Fruit fly (Drosophila melanogaster) whole organism, embryonic: ENCODE data around the gene Cpr64Ad.

Experiments used
- CG10979 ChIP-seq: fragments of 200-800 bp; sonication (Bioruptor generic); optimal IDR thresholded peaks from 2 replicates; lab custom pipeline; 2018; ENCODE audit warnings: missing biosample characterization, mild to moderate bottlenecking, missing genetic modification characterization, moderate library complexity
- CG1602 ChIP-seq: fragments of 200-800 bp; sonication (Bioruptor generic); optimal IDR thresholded peaks from 3 replicates; lab custom pipeline; 2016; ENCODE audit warnings: missing biosample characterization, missing genetic modification characterization
- CG1603 ChIP-seq: fragments of 200-800 bp; sonication (Bioruptor generic); optimal IDR thresholded peaks from 2 replicates; lab custom pipeline; 2019; ENCODE audit warnings: missing biosample characterization, mild to moderate bottlenecking, missing genetic modification characterization, moderate library complexity
- CG1647 ChIP-seq: fragments of 200-800 bp; sonication (Bioruptor generic); optimal IDR thresholded peaks from 3 replicates; lab custom pipeline; 2016; ENCODE audit warnings: missing biosample characterization, missing genetic modification characterization
- CG17186 ChIP-seq: fragments of 200-800 bp; sonication (Bioruptor generic); optimal IDR thresholded peaks from 3 replicates; lab custom pipeline; 2017; ENCODE audit warnings: missing biosample characterization, missing genetic modification reagents, missing genetic modification characterization
- CG2120 ChIP-seq: fragments of 200-800 bp; sonication (Bioruptor generic); optimal IDR thresholded peaks from 3 replicates; lab custom pipeline; 2016; ENCODE audit warnings: missing biosample characterization, missing genetic modification characterization
- CG2712 ChIP-seq: fragments of 200-800 bp; optimal IDR thresholded peaks from 3 replicates; lab custom pipeline; 2019; ENCODE audit warnings: missing biosample characterization, mild to moderate bottlenecking, missing genetic modification characterization, moderate library complexity
- CG30403 ChIP-seq: fragments of 200-800 bp; sonication (Bioruptor generic); optimal IDR thresholded peaks from 3 replicates; lab custom pipeline; 2016; ENCODE audit warnings: missing biosample characterization, missing genetic modification characterization
- CG3163 ChIP-seq: fragments of 200-800 bp; sonication (Bioruptor generic); optimal IDR thresholded peaks from 3 replicates; lab custom pipeline; 2016; ENCODE audit warnings: missing biosample characterization, missing genetic modification characterization
- CG3281 ChIP-seq: fragments of 200-800 bp; sonication (Bioruptor generic); optimal IDR thresholded peaks from 3 replicates; lab custom pipeline; 2017; ENCODE audit warnings: missing biosample characterization, mild to moderate bottlenecking, missing genetic modification characterization
- CG3847 ChIP-seq: fragments of 200-800 bp; sonication (Bioruptor generic); IDR thresholded peaks from 2 replicates; pipeline ENCODE4 v1.3.6; 2022; ENCODE audit warnings: missing biosample characterization, missing genetic modification characterization
- CG3995 ChIP-seq: fragments of 200-800 bp; sonication (Bioruptor generic); optimal IDR thresholded peaks from 3 replicates; lab custom pipeline; 2016; ENCODE audit warnings: missing biosample characterization, missing genetic modification characterization
- CG4424 ChIP-seq: fragments of 200-800 bp; sonication (Bioruptor generic); optimal IDR thresholded peaks from 3 replicates; lab custom pipeline; 2016; ENCODE audit warnings: missing biosample characterization, missing genetic modification characterization
- CG6254 ChIP-seq: fragments of 200-800 bp; sonication (Bioruptor generic); optimal IDR thresholded peaks from 3 replicates; lab custom pipeline; 2017; ENCODE audit warnings: mild to moderate bottlenecking, missing biosample characterization, missing genetic modification reagents, missing genetic modification characterization
- CG9797 ChIP-seq: fragments of 200-800 bp; sonication (Bioruptor generic); optimal IDR thresholded peaks from 3 replicates; lab custom pipeline; 2018; ENCODE audit warnings: missing biosample characterization, mild to moderate bottlenecking, missing genetic modification characterization
- CG9932 ChIP-seq: fragments of 200-800 bp; sonication (Bioruptor generic); IDR thresholded peaks from 2 replicates; pipeline ENCODE4 v1.3.6; 2022; ENCODE audit warnings: missing biosample characterization, missing genetic modification characterization
- CoRest ChIP-seq: fragments of 200-800 bp; sonication (Bioruptor generic); optimal IDR thresholded peaks from 3 replicates; lab custom pipeline; 2018; ENCODE audit warnings: missing biosample characterization, mild to moderate bottlenecking, missing genetic modification characterization, moderate library complexity
- D19B ChIP-seq: fragments of 200-800 bp; sonication (Bioruptor generic); optimal IDR thresholded peaks from 2 replicates; lab custom pipeline; 2017; ENCODE audit warnings: missing biosample characterization, mild to moderate bottlenecking, missing genetic modification characterization
- Hmr ChIP-seq: fragments of 200-800 bp; sonication (Bioruptor generic); optimal IDR thresholded peaks from 3 replicates; lab custom pipeline; 2017; ENCODE audit warnings: mild to moderate bottlenecking, missing biosample characterization, missing genetic modification reagents, missing genetic modification characterization
- Hr39 ChIP-seq: fragments of >200 bp; optimal IDR thresholded peaks from 2 replicates; lab custom pipeline; 2017
- Jarid2 ChIP-seq: fragments of 200-800 bp; sonication (Bioruptor generic); optimal IDR thresholded peaks from 3 replicates; lab custom pipeline; 2017; ENCODE audit warnings: mild to moderate bottlenecking, missing biosample characterization, missing genetic modification reagents, missing genetic modification characterization
- MBD-R2 ChIP-seq: fragments of 200-800 bp; sonication (Bioruptor generic); IDR thresholded peaks from 2 replicates; pipeline ENCODE4 v1.3.6; 2022; ENCODE audit warnings: missing biosample characterization, missing genetic modification characterization
- MESR4 ChIP-seq: fragments of 200-800 bp; sonication (Bioruptor generic); optimal IDR thresholded peaks from 2 replicates; lab custom pipeline; 2018; ENCODE audit warnings: missing biosample characterization, mild to moderate bottlenecking, missing genetic modification characterization, moderate library complexity
- Myb ChIP-seq: fragments of 200-800 bp; sonication (Bioruptor generic); optimal IDR thresholded peaks from 2 replicates; lab custom pipeline; 2016; ENCODE audit warnings: missing biosample characterization, missing genetic modification characterization
- Nf-YC ChIP-seq: fragments of 200-800 bp; optimal IDR thresholded peaks from 3 replicates; lab custom pipeline; 2019; ENCODE audit warnings: missing biosample characterization, mild to moderate bottlenecking, missing genetic modification characterization, moderate library complexity
- Opbp ChIP-seq: fragments of 200-800 bp; sonication (Bioruptor generic); IDR thresholded peaks from 3 replicates; pipeline ENCODE4 v1.3.6; 2022; ENCODE audit warnings: missing biosample characterization, missing genetic modification characterization; ENCODE audit not compliant: partially characterized antibody
- PHDP ChIP-seq: fragments of 200-800 bp; sonication (Bioruptor generic); optimal IDR thresholded peaks from 3 replicates; lab custom pipeline; 2018; ENCODE audit warnings: missing biosample characterization, mild to moderate bottlenecking, missing genetic modification characterization, moderate library complexity
- Rfx ChIP-seq: fragments of 200-800 bp; sonication (Bioruptor generic); IDR thresholded peaks from 2 replicates; pipeline ENCODE4 v1.3.6; 2022; ENCODE audit warnings: missing biosample characterization, missing genetic modification characterization
- Sry-β ChIP-seq: fragments of 200-800 bp; sonication (Bioruptor generic); optimal IDR thresholded peaks from 2 replicates; lab custom pipeline; 2018; ENCODE audit warnings: missing biosample characterization, mild to moderate bottlenecking, missing genetic modification characterization, moderate library complexity
- Sry-δ ChIP-seq: fragments of 200-800 bp; sonication (Bioruptor generic); optimal IDR thresholded peaks from 2 replicates; lab custom pipeline; 2016; ENCODE audit warnings: missing biosample characterization, missing genetic modification characterization
- chm ChIP-seq: fragments of 200-800 bp; sonication (Bioruptor generic); IDR thresholded peaks from 2 replicates; pipeline ENCODE4 v1.3.6; 2022; ENCODE audit warnings: missing biosample characterization, missing genetic modification characterization
- crp ChIP-seq, 2 experiments: fragments of 200-800 bp; sonication (Bioruptor generic); optimal IDR thresholded peaks; 2 replicates in 1 of 2; 3 replicates in 1 of 2; lab custom pipeline; 2017; ENCODE audit warnings: missing biosample characterization in 2 of 2, missing genetic modification characterization in 2 of 2, mild to moderate bottlenecking in 1 of 2, moderate library complexity in 1 of 2
- cwo ChIP-seq: fragments of 200-800 bp; sonication (Bioruptor generic); optimal IDR thresholded peaks from 3 replicates; lab custom pipeline; 2017; ENCODE audit warnings: missing biosample characterization, missing genetic modification characterization, mild to moderate bottlenecking, moderate library complexity, missing genetic modification reagents
- da ChIP-seq: fragments of 200-800 bp; sonication (Bioruptor generic); optimal IDR thresholded peaks from 2 replicates; lab custom pipeline; 2016; ENCODE audit warnings: missing biosample characterization, missing genetic modification characterization
- fd96Cb ChIP-seq: fragments of 200-800 bp; sonication (Bioruptor generic); optimal IDR thresholded peaks from 2 replicates; lab custom pipeline; 2018; ENCODE audit warnings: missing biosample characterization, mild to moderate bottlenecking, missing genetic modification characterization, moderate library complexity
- grau ChIP-seq: fragments of 200-800 bp; optimal IDR thresholded peaks from 3 replicates; lab custom pipeline; 2019; ENCODE audit warnings: missing biosample characterization, mild to moderate bottlenecking, missing genetic modification characterization, moderate library complexity
- kay ChIP-seq: fragments of 200-800 bp; sonication (Bioruptor generic); optimal IDR thresholded peaks from 2 replicates; lab custom pipeline; 2016; ENCODE audit warnings: missing biosample characterization, missing genetic modification characterization
- lab ChIP-seq: fragments of 200-800 bp; sonication (Bioruptor generic); optimal IDR thresholded peaks from 3 replicates; lab custom pipeline; 2017; ENCODE audit warnings: missing biosample characterization, missing genetic modification characterization, mild to moderate bottlenecking, moderate library complexity, missing genetic modification reagents
- lbe ChIP-seq: fragments of 200-800 bp; sonication (Bioruptor generic); optimal IDR thresholded peaks from 2 replicates; lab custom pipeline; 2016; ENCODE audit warnings: missing biosample characterization, mild to moderate bottlenecking, missing genetic modification characterization
- lov ChIP-seq, 2 experiments: fragments of 200-800 bp in 1 of 2; fragments of >200 bp in 1 of 2; sonication (Bioruptor generic) in 1 of 2; IDR thresholded peaks in 1 of 2; optimal IDR thresholded peaks in 1 of 2; 2 replicates in 1 of 2; 3 replicates in 1 of 2; pipeline versions ENCODE4 v1.3.6 to Lab custom; 2017 to 2022; ENCODE audit warnings: missing biosample characterization in 1 of 2, missing genetic modification characterization in 1 of 2
- nerfin-2 ChIP-seq: fragments of 200-800 bp; sonication (Bioruptor generic); IDR thresholded peaks from 2 replicates; pipeline ENCODE4 v1.3.6; 2022; ENCODE audit warnings: missing biosample characterization, missing genetic modification characterization; ENCODE audit not compliant: partially characterized antibody
- oc ChIP-seq: fragments of 200-800 bp; sonication (Bioruptor generic); optimal IDR thresholded peaks from 2 replicates; lab custom pipeline; 2018; ENCODE audit warnings: missing biosample characterization, mild to moderate bottlenecking, missing genetic modification characterization, moderate library complexity
- pzg ChIP-seq: fragments of 200-800 bp; sonication (Bioruptor generic); optimal IDR thresholded peaks from 3 replicates; lab custom pipeline; 2018; ENCODE audit warnings: missing biosample characterization, mild to moderate bottlenecking, missing genetic modification characterization, moderate library complexity
- row ChIP-seq: fragments of 200-800 bp; sonication (Bioruptor generic); IDR thresholded peaks from 3 replicates; pipeline ENCODE4 v1.3.6; 2022; ENCODE audit warnings: missing biosample characterization, missing genetic modification characterization
- sens-2 ChIP-seq: fragments of 200-800 bp; sonication (Bioruptor generic); IDR thresholded peaks from 2 replicates; pipeline ENCODE4 v1.3.6; 2022; ENCODE audit warnings: missing biosample characterization, missing genetic modification characterization
- shn ChIP-seq: fragments of 200-800 bp; sonication (Bioruptor generic); optimal IDR thresholded peaks from 3 replicates; lab custom pipeline; 2016; ENCODE audit warnings: missing biosample characterization, missing genetic modification characterization
- unpg ChIP-seq: fragments of 200-800 bp; sonication (Bioruptor generic); optimal IDR thresholded peaks from 3 replicates; lab custom pipeline; 2018; ENCODE audit warnings: missing biosample characterization, mild to moderate bottlenecking, missing genetic modification characterization, moderate library complexity
- wdn ChIP-seq: fragments of 200-800 bp; sonication (Bioruptor generic); IDR thresholded peaks from 2 replicates; pipeline ENCODE4 v1.3.6; 2022; ENCODE audit warnings: missing biosample characterization, missing genetic modification characterization

Cpr64Ad gene

dm6 chr3L:4169957-4170651, 45.1 kb upstream of the Cpr64Ad start, which contains the start of gene Ero1L (continued):
- TF ChIP-seq CG2712 (tag; lab: Kevin White, UChicago) (peak; percentile 49), row (GFP tag; lab: Robert Waterston, UW) (peak; percentile 39; the same call in 1 of the 3 replicates), Myb (GFP tag; lab: Kevin White, UChicago) (peak; percentile 93), PHDP (tag; lab: Kevin White, UChicago) (peak; percentile 50), Sry-δ (GFP tag; lab: Kevin White, UChicago) (peak; percentile 9), lab (GFP tag; lab: Kevin White, UChicago) (peak; percentile 67), CG30403 (GFP tag; lab: Kevin White, UChicago) (peak; percentile 16), CG3163 (GFP tag; lab: Kevin White, UChicago) (peak; percentile 24), crp (GFP tag; optimal IDR thresholded peaks at IDR 0.05; lab: Kevin White, UChicago) (peak in 1 of 2 experiments; percentile 54), wdn (GFP tag; lab: Robert Waterston, UW) (0 out of 2 replicates have a peak, but pooled peaks have one; percentile 42), MESR4 (GFP tag; lab: Kevin White, UChicago) (peak; percentile 97), lov (optimal IDR thresholded peaks at IDR 0.05; lab: Kevin White, UChicago) (no peak), lov (GFP tag; IDR thresholded peaks at IDR 0.05; lab: Robert Waterston, UW) (0 out of 3 replicates have a peak, but pooled peaks have one; percentile 47), shn (GFP tag; lab: Kevin White, UChicago) (no peak), CG3995 (GFP tag; lab: Kevin White, UChicago) (peak; percentile 21), Hmr (GFP tag; lab: Kevin White, UChicago) (peak; percentile 26), chm (GFP tag; lab: Robert Waterston, UW) (0 out of 2 replicates have a peak, but pooled peaks have one; percentile 6), CG9932 (peak; percentile 25; the same call in 1 of the 2 replicates), unpg (peak; percentile 7), grau (tag; lab: Kevin White, UChicago) (peak; percentile 12), CoRest (tag; lab: Kevin White, UChicago) (peak; percentile 69), CG1603 (tag; lab: Kevin White, UChicago) (peak; percentile 33), CG2120 (GFP tag; lab: Kevin White, UChicago) (peak; percentile 16), CG1602 (GFP tag; lab: Kevin White, UChicago) (peak; percentile 25), CG17186 (GFP tag; lab: Kevin White, UChicago) (peak; percentile 21), pzg (peak; percentile 63), CG3281 (GFP tag; lab: Kevin White, UChicago) (peak; percentile 5), Jarid2 (GFP tag; lab: Kevin White, UChicago) (no peak), CG9797 (peak; percentile 94), CG6254 (GFP tag; lab: Kevin White, UChicago) (peak; percentile 46), Hr39 (lab: Kevin White, UChicago) (no peak), MBD-R2 (GFP tag; lab: Robert Waterston, UW) (peak; percentile 64), sens-2 (GFP tag; lab: Robert Waterston, UW) (no peak), oc (tag; lab: Kevin White, UChicago) (no peak), lbe (peak; percentile 53), kay (GFP tag; lab: Kevin White, UChicago) (peak; percentile 14), Opbp (peak; percentile 42; the same call in 1 of the 3 replicates), CG3847 (peak; percentile 54), CG4424 (peak; percentile 34), Nf-YC (tag; lab: Kevin White, UChicago) (peak; percentile 60), CG10979 (tag; lab: Kevin White, UChicago) (peak; percentile 29), D19B (GFP tag; lab: Kevin White, UChicago) (no peak), CG1647 (GFP tag; lab: Kevin White, UChicago) (no peak), Rfx (GFP tag; lab: Robert Waterston, UW) (peak; percentile 38), Sry-β (GFP tag; lab: Kevin White, UChicago) (peak; percentile 0), cwo (GFP tag; lab: Kevin White, UChicago) (peak; percentile 20), da (no peak), nerfin-2 (GFP tag; lab: Robert Waterston, UW) (peak; percentile 48; the same call in 1 of the 2 replicates), fd96Cb (peak; percentile 14)
